Fruit fly (Drosophila melanogaster): ENCODE measurements around the gene Actn.

dm6 chrX:2080367-2080927 is 38.3 kb upstream of the Actn start, which contains the start of the genes CG16903 and Unc-76:
- TF ChIP-seq pdm3 (GFP tag; optimal IDR thresholded peaks at IDR 0.05) (no peak), CG15336 (GFP tag; IDR thresholded peaks at IDR 0.05) (peak; percentile 30; the same call in 1 of the 2 replicates), lz (GFP tag; optimal IDR thresholded peaks at IDR 0.05) (peak; percentile 21), esn (GFP tag; optimal IDR thresholded peaks at IDR 0.05) (peak; percentile 17), CG34406 (GFP tag; optimal IDR thresholded peaks at IDR 0.05) (no peak), vri (GFP tag; optimal IDR thresholded peaks at IDR 0.05) (peak; percentile 51)
